Fruit fly (Drosophila melanogaster): ENCODE results near the gene SA1.
A peak's percentile ranks its signal among the peaks of the same experiment; 100 is the strongest.

Gene SA1

DNA sequence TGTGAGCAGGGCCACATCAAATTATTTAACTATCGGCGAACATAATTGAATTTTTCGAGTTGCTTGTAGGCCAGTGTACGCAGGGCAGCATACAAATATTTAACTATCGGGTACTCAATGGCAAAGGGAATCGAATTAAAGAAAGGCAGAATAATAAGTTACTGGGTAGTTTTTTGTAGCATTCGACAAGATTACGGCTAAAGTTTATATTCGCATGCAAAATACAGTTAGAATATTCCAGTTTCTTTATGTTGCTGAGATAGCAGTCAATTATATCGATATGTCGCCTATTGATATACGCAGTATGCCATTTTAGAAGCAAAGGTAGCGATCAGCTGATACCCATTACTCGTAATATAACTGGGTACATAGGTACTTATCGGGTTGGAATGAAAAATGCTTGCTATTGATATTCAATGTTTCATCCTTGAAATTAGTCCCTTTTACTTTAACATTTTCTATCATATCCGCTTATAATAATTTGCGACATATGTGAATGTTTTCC is 17.8 kb downstream of the SA1 start:
- TF ChIP-seq Sox15 (GFP tag; optimal IDR thresholded peaks at IDR 0.05) (no peak), CG6808 (GFP tag; optimal IDR thresholded peaks at IDR 0.05) (no peak), CG4318 (GFP tag; optimal IDR thresholded peaks at IDR 0.05) (no peak), CG6163 (GFP tag; IDR thresholded peaks at IDR 0.05) (peak; percentile 51; the same call in 2 of the 3 replicates), CG6854 (GFP tag; optimal IDR thresholded peaks at IDR 0.05) (peak; percentile 42), svp (GFP tag) (peak; percentile 83), Sox102F (GFP tag; optimal IDR thresholded peaks at IDR 0.05) (no peak), achi (GFP tag; optimal IDR thresholded peaks at IDR 0.05) (no peak), dsx (GFP tag; optimal IDR thresholded peaks at IDR 0.05; ENCODE audit: poor library complexity, severe bottlenecking) (peak; percentile 62), CG9139 (GFP tag; optimal IDR thresholded peaks at IDR 0.05) (no peak), lz (GFP tag; optimal IDR thresholded peaks at IDR 0.05) (peak; percentile 63), acj6 (GFP tag; optimal IDR thresholded peaks at IDR 0.05) (peak; percentile 43), Met (GFP tag; optimal IDR thresholded peaks at IDR 0.05) (no peak), Sox14 (GFP tag; optimal IDR thresholded peaks at IDR 0.05) (peak; percentile 64), CG8319 (GFP tag; optimal IDR thresholded peaks at IDR 0.05) (no peak), Blimp-1 (GFP tag; optimal IDR thresholded peaks at IDR 0.05) (no peak), CG32006 (GFP tag; optimal IDR thresholded peaks at IDR 0.05) (peak; percentile 21), CG10631 (GFP tag; optimal IDR thresholded peaks at IDR 0.05) (peak; percentile 29), CG16779 (tag; optimal IDR thresholded peaks at IDR 0.05) (no peak), CG6276 (GFP tag; optimal IDR thresholded peaks at IDR 0.05) (no peak), Eip75B (GFP tag; optimal IDR thresholded peaks at IDR 0.05) (peak; percentile 37), CG11902 (GFP tag; optimal IDR thresholded peaks at IDR 0.05) (no peak), Hr39 (GFP tag; optimal IDR thresholded peaks at IDR 0.05) (peak; percentile 37), CG15336 (GFP tag; IDR thresholded peaks at IDR 0.05) (peak; percentile 24; the same call in 1 of the 2 replicates), vri (GFP tag; optimal IDR thresholded peaks at IDR 0.05) (no peak), topi (GFP tag; optimal IDR thresholded peaks at IDR 0.05) (peak; percentile 69), CG11762 (GFP tag; optimal IDR thresholded peaks at IDR 0.05; ENCODE audit: insufficient read depth) (no peak), CG3919 (GFP tag; optimal IDR thresholded peaks at IDR 0.05) (peak; percentile 73), dac (GFP tag; optimal IDR thresholded peaks at IDR 0.05) (no peak), ss (GFP tag; optimal IDR thresholded peaks at IDR 0.05) (peak in 1 of 2 experiments; percentile 49), spab (GFP tag; optimal IDR thresholded peaks at IDR 0.05) (no peak), Lpt (GFP tag; optimal IDR thresholded peaks at IDR 0.05) (no peak), cyc (GFP tag; optimal IDR thresholded peaks at IDR 0.05) (peak; percentile 51), CG11294 (GFP tag; IDR thresholded peaks at IDR 0.05) (no peak), CG1621 (tag; optimal IDR thresholded peaks at IDR 0.05) (peak; percentile 30), Eip93F (GFP tag; optimal IDR thresholded peaks at IDR 0.05) (no peak), Gug (GFP tag; IDR thresholded peaks at IDR 0.05) (no peak), fd85E (GFP tag; optimal IDR thresholded peaks at IDR 0.05) (no peak), eg (GFP tag; IDR thresholded peaks at IDR 0.05) (peak; percentile 56; the same call in 2 of the 3 replicates), Ets21C (GFP tag; optimal IDR thresholded peaks at IDR 0.05) (peak; percentile 38), CG8119 (GFP tag; IDR thresholded peaks at IDR 0.05) (no peak; the same call in 2 of the 3 replicates), Smox (GFP tag; optimal IDR thresholded peaks at IDR 0.05) (peak; percentile 55), net (GFP tag; optimal IDR thresholded peaks at IDR 0.05) (no peak), OdsH (GFP tag; optimal IDR thresholded peaks at IDR 0.05) (no peak), CG7368 (GFP tag; optimal IDR thresholded peaks at IDR 0.05) (no peak), Ets96B (tag; optimal IDR thresholded peaks at IDR 0.05) (peak; percentile 44), Hr38 (GFP tag; optimal IDR thresholded peaks at IDR 0.05) (no peak), salr (GFP tag; optimal IDR thresholded peaks at IDR 0.05) (no peak), CG10669 (GFP tag; optimal IDR thresholded peaks at IDR 0.05) (no peak), CG34406 (GFP tag; optimal IDR thresholded peaks at IDR 0.05) (peak; percentile 10), Hr4 (GFP tag; optimal IDR thresholded peaks at IDR 0.05) (no peak), CG8632 (GFP tag; optimal IDR thresholded peaks at IDR 0.05) (peak; percentile 35)
